Fruit fly (Drosophila melanogaster) whole organism, embryonic: Measurements from ENCODE around the gene Scgalpha.

Experiments used
- Antp ChIP-seq: fragments of 200-800 bp; sonication (Bioruptor generic); optimal IDR thresholded peaks from 3 replicates; lab custom pipeline; 2016; ENCODE audit warnings: missing biosample characterization, missing genetic modification characterization
- Asciz ChIP-seq: fragments of 200-800 bp; sonication (Bioruptor generic); optimal IDR thresholded peaks from 2 replicates; lab custom pipeline; 2017; ENCODE audit warnings: missing biosample characterization, mild to moderate bottlenecking, missing genetic modification characterization, missing genetic modification reagents
- Bteb2 ChIP-seq: fragments of 200-800 bp; sonication (Bioruptor generic); optimal IDR thresholded peaks from 2 replicates; lab custom pipeline; 2016; ENCODE audit warnings: missing biosample characterization, missing genetic modification characterization
- CG10543 ChIP-seq: fragments of 200-800 bp; sonication (Bioruptor generic); optimal IDR thresholded peaks from 3 replicates; lab custom pipeline; 2017; ENCODE audit warnings: missing biosample characterization, mild to moderate bottlenecking, missing genetic modification characterization, moderate library complexity
- CG11456 ChIP-seq: fragments of 200-800 bp; sonication (Bioruptor generic); IDR thresholded peaks from 3 replicates; pipeline ENCODE4 v1.3.6; 2022; ENCODE audit warnings: missing biosample characterization, missing genetic modification characterization
- CG11560 ChIP-seq: fragments of 200-800 bp; sonication (Bioruptor generic); IDR thresholded peaks from 3 replicates; pipeline ENCODE4 v1.3.6; 2022; ENCODE audit warnings: missing biosample characterization, missing genetic modification characterization
- CG11723 ChIP-seq: fragments of 200-800 bp; sonication (Bioruptor generic); optimal IDR thresholded peaks from 2 replicates; lab custom pipeline; 2017; ENCODE audit warnings: missing biosample characterization, mild to moderate bottlenecking, missing genetic modification characterization
- CG12155 ChIP-seq: fragments of 200-800 bp; sonication (Bioruptor generic); optimal IDR thresholded peaks from 3 replicates; lab custom pipeline; 2016; ENCODE audit warnings: missing biosample characterization, missing genetic modification characterization
- CG12299 ChIP-seq: fragments of 200-800 bp; sonication (Bioruptor generic); optimal IDR thresholded peaks from 2 replicates; lab custom pipeline; 2018; ENCODE audit warnings: missing biosample characterization, mild to moderate bottlenecking, missing genetic modification characterization
- CG14710 ChIP-seq: fragments of 200-800 bp; sonication (Bioruptor generic); optimal IDR thresholded peaks from 3 replicates; lab custom pipeline; 2019; ENCODE audit warnings: missing biosample characterization, mild to moderate bottlenecking, missing genetic modification characterization, moderate library complexity
- CG1832 ChIP-seq: fragments of 200-800 bp; sonication (Bioruptor generic); optimal IDR thresholded peaks from 2 replicates; lab custom pipeline; 2017; ENCODE audit warnings: missing biosample characterization, mild to moderate bottlenecking, missing genetic modification characterization, inconsistent platforms
- CG2129 ChIP-seq: fragments of 200-800 bp; sonication (Bioruptor generic); IDR thresholded peaks from 2 replicates; pipeline ENCODE4 v1.3.6; 2022; ENCODE audit warnings: missing biosample characterization, missing genetic modification characterization; ENCODE audit not compliant: partially characterized antibody
- CG2678 ChIP-seq: fragments of 200-800 bp; sonication (Bioruptor generic); optimal IDR thresholded peaks from 3 replicates; lab custom pipeline; 2019; ENCODE audit warnings: missing biosample characterization, mild to moderate bottlenecking, missing genetic modification characterization, moderate library complexity
- CG3407 ChIP-seq: fragments of 200-800 bp; sonication (Bioruptor generic); optimal IDR thresholded peaks from 2 replicates; lab custom pipeline; 2018; ENCODE audit warnings: missing biosample characterization, mild to moderate bottlenecking, missing genetic modification characterization
- CG34422 ChIP-seq: fragments of 200-800 bp; sonication (Bioruptor generic); IDR thresholded peaks from 3 replicates; pipeline ENCODE4 v1.3.6; 2022; ENCODE audit warnings: missing biosample characterization, missing genetic modification characterization
- CG4404 ChIP-seq: fragments of 200-800 bp; sonication (Bioruptor generic); IDR thresholded peaks from 2 replicates; pipeline ENCODE4 v1.3.6; 2022; ENCODE audit warnings: missing biosample characterization, missing genetic modification characterization
- CG4424 ChIP-seq: fragments of 200-800 bp; sonication (Bioruptor generic); optimal IDR thresholded peaks from 3 replicates; lab custom pipeline; 2016; ENCODE audit warnings: missing biosample characterization, missing genetic modification characterization
- CG4707 ChIP-seq: fragments of 200-800 bp; sonication (Bioruptor generic); optimal IDR thresholded peaks from 2 replicates; lab custom pipeline; 2018; ENCODE audit warnings: missing biosample characterization, mild to moderate bottlenecking, missing genetic modification characterization, moderate library complexity
- CG6689 ChIP-seq: fragments of 200-800 bp; sonication (Bioruptor generic); IDR thresholded peaks from 2 replicates; pipeline ENCODE4 v1.3.6; 2022; ENCODE audit warnings: missing biosample characterization, missing genetic modification characterization
- CG6791 ChIP-seq: fragments of 200-800 bp; sonication (Bioruptor generic); IDR thresholded peaks from 3 replicates; pipeline ENCODE4 v1.3.6; 2022; ENCODE audit warnings: missing biosample characterization, missing genetic modification characterization; ENCODE audit not compliant: partially characterized antibody
- CG7786 ChIP-seq: fragments of 200-800 bp; sonication (Bioruptor generic); optimal IDR thresholded peaks from 2 replicates; lab custom pipeline; 2016; ENCODE audit warnings: missing biosample characterization, missing genetic modification characterization
- CG7928 ChIP-seq: fragments of 200-800 bp; sonication (Bioruptor generic); optimal IDR thresholded peaks from 2 replicates; lab custom pipeline; 2017; ENCODE audit warnings: missing biosample characterization, mild to moderate bottlenecking, missing genetic modification characterization
- CG9727 ChIP-seq: fragments of 200-800 bp; sonication (Bioruptor generic); optimal IDR thresholded peaks from 3 replicates; lab custom pipeline; 2017; ENCODE audit warnings: missing biosample characterization, mild to moderate bottlenecking, missing genetic modification characterization
- ERR ChIP-seq: fragments of 200-800 bp; sonication (Bioruptor generic); optimal IDR thresholded peaks from 2 replicates; lab custom pipeline; 2016; ENCODE audit warnings: missing biosample characterization, missing genetic modification characterization
- Elba2 ChIP-seq: fragments of 200-800 bp; sonication (Bioruptor generic); optimal IDR thresholded peaks from 3 replicates; lab custom pipeline; 2016; ENCODE audit warnings: missing biosample characterization, missing genetic modification characterization
- HLH54F ChIP-seq: fragments of 200-800 bp; sonication (Bioruptor generic); optimal IDR thresholded peaks from 3 replicates; lab custom pipeline; 2016; ENCODE audit warnings: missing biosample characterization, missing genetic modification characterization
- Hmr ChIP-seq: fragments of 200-800 bp; sonication (Bioruptor generic); optimal IDR thresholded peaks from 3 replicates; lab custom pipeline; 2017; ENCODE audit warnings: mild to moderate bottlenecking, missing biosample characterization, missing genetic modification reagents, missing genetic modification characterization
- Hr3 ChIP-seq: fragments of 200-800 bp; sonication (Bioruptor generic); optimal IDR thresholded peaks from 3 replicates; lab custom pipeline; 2016; ENCODE audit warnings: missing biosample characterization, missing genetic modification characterization
- Lpt ChIP-seq: fragments of >200 bp; optimal IDR thresholded peaks from 2 replicates; lab custom pipeline; 2018; ENCODE audit warnings: missing biosample characterization, missing genetic modification characterization
- MBD-R2 ChIP-seq: fragments of 200-800 bp; sonication (Bioruptor generic); IDR thresholded peaks from 2 replicates; pipeline ENCODE4 v1.3.6; 2022; ENCODE audit warnings: missing biosample characterization, missing genetic modification characterization
- NC2α ChIP-seq: fragments of 200-800 bp; sonication (Bioruptor generic); optimal IDR thresholded peaks from 2 replicates; lab custom pipeline; 2016; ENCODE audit warnings: missing biosample characterization, missing genetic modification characterization
- NK7.1 ChIP-seq: fragments of 200-800 bp; sonication (Bioruptor generic); optimal IDR thresholded peaks from 3 replicates; lab custom pipeline; 2016; ENCODE audit warnings: missing biosample characterization, missing genetic modification characterization
- Nf-YA ChIP-seq: fragments of 200-800 bp; sonication (Bioruptor generic); IDR thresholded peaks from 2 replicates; pipeline ENCODE4 v1.3.6; 2022; ENCODE audit warnings: missing biosample characterization, missing genetic modification characterization
- Nf-YB ChIP-seq: fragments of 200-800 bp; sonication (Bioruptor generic); optimal IDR thresholded peaks from 3 replicates; lab custom pipeline; 2019; ENCODE audit warnings: missing biosample characterization, mild to moderate bottlenecking, missing genetic modification characterization, moderate library complexity
- Ptx1 ChIP-seq: fragments of 200-800 bp; sonication (Bioruptor generic); IDR thresholded peaks from 2 replicates; pipeline ENCODE4 v1.3.6; 2022; ENCODE audit warnings: missing biosample characterization, missing genetic modification characterization
- Scr ChIP-seq: fragments of 200-800 bp; sonication (Bioruptor generic); IDR thresholded peaks from 2 replicates; pipeline ENCODE4 v1.3.6; 2022; ENCODE audit warnings: missing biosample characterization, missing genetic modification characterization; ENCODE audit not compliant: partially characterized antibody
- TFAM ChIP-seq: fragments of 200-800 bp; sonication (Bioruptor generic); optimal IDR thresholded peaks from 2 replicates; lab custom pipeline; 2017; ENCODE audit warnings: missing biosample characterization, missing genetic modification characterization, inconsistent platforms
- Usf ChIP-seq: fragments of 200-800 bp; sonication (Bioruptor generic); optimal IDR thresholded peaks from 2 replicates; lab custom pipeline; 2017; ENCODE audit warnings: missing genotype, missing biosample characterization, missing genetic modification characterization
- YL-1 ChIP-seq: fragments of 200-800 bp; sonication (Bioruptor generic); optimal IDR thresholded peaks from 3 replicates; lab custom pipeline; 2017; ENCODE audit warnings: missing biosample characterization, mild to moderate bottlenecking, missing genetic modification characterization
- bsh ChIP-seq, 2 experiments: fragments of 200-800 bp; sonication (Bioruptor generic); optimal IDR thresholded peaks; 2 replicates each; lab custom pipeline; 2017 to 2018; ENCODE audit warnings: mild to moderate bottlenecking in 2 of 2, missing biosample characterization in 2 of 2, missing genetic modification characterization in 2 of 2, moderate library complexity in 1 of 2
- chn ChIP-seq: fragments of 200-800 bp; sonication (Bioruptor generic); optimal IDR thresholded peaks from 2 replicates; lab custom pipeline; 2016; ENCODE audit warnings: missing biosample characterization, missing genetic modification characterization
- croc ChIP-seq: fragments of 200-800 bp; sonication (Bioruptor generic); conservative IDR thresholded peaks from 3 replicates; pipeline ENCODE4 v1.3.6; 2022; ENCODE audit warnings: missing biosample characterization, missing genetic modification characterization
- en ChIP-seq: fragments of 200-800 bp; sonication (Bioruptor generic); optimal IDR thresholded peaks from 2 replicates; lab custom pipeline; 2016; ENCODE audit warnings: missing biosample characterization, missing genetic modification characterization
- gsb-n ChIP-seq: fragments of 200-800 bp; sonication (Bioruptor generic); optimal IDR thresholded peaks from 3 replicates; lab custom pipeline; 2018; ENCODE audit warnings: missing biosample characterization, mild to moderate bottlenecking, missing genetic modification characterization
- lilli ChIP-seq: fragments of 200-800 bp; sonication (Bioruptor generic); optimal IDR thresholded peaks from 3 replicates; lab custom pipeline; 2016; ENCODE audit warnings: missing biosample characterization, missing genetic modification characterization
- maf-S ChIP-seq: fragments of 200-800 bp; sonication (Bioruptor generic); optimal IDR thresholded peaks from 2 replicates; lab custom pipeline; 2016; ENCODE audit warnings: missing biosample characterization, missing genetic modification characterization
- pita ChIP-seq: fragments of 200-800 bp; sonication (Bioruptor generic); optimal IDR thresholded peaks from 2 replicates; lab custom pipeline; 2017; ENCODE audit warnings: missing biosample characterization, mild to moderate bottlenecking, missing genetic modification characterization
- slou ChIP-seq: fragments of 200-800 bp; sonication (Bioruptor generic); optimal IDR thresholded peaks from 3 replicates; lab custom pipeline; 2016; ENCODE audit warnings: missing biosample characterization, missing genetic modification characterization
- stwl ChIP-seq: fragments of 200-800 bp; sonication (Bioruptor generic); optimal IDR thresholded peaks from 3 replicates; lab custom pipeline; 2018; ENCODE audit warnings: missing biosample characterization, mild to moderate bottlenecking, missing genetic modification characterization, moderate library complexity
- trh ChIP-seq: fragments of 200-800 bp; sonication (Bioruptor generic); optimal IDR thresholded peaks from 2 replicates; lab custom pipeline; 2016; ENCODE audit warnings: missing biosample characterization, missing genetic modification characterization

The Scgalpha gene

DNA sequence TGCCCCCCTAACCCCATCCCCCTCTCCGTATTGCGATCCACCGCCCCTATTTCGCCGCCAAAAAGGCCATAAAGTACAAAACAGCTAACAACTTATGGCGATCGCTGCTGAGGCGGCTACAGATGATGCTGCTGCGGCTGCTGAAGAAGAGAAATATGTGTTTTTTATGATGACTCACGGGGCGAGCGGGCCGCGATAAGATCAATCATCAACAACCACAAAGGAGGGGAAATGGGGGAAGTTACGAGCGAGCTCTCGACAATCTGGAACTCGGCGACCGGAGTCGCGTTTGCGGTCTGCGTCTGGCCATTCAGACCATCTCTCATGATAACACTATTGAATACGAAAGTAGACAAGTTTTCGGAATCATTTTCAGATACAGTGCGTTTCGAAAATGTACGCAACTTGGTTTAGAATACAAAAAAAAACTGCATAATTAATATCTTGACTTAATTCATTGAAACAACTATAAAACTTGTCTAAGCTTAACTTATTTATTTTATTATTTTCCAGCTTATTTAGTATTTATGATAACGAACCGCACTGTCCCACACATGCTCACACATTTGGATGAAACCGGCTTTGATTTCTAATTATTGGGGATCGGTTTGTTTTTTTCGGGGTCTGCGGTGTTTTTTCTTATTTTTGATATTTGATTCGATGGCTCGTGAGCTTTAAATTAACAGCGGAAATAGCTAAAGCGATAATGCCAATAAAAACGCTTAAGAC lies 10.9 kb upstream of the Scgalpha start (continued):
- TF ChIP-seq CG11560 (tag; lab: Robert Waterston, UW) (peak; percentile 89), ERR (GFP tag; lab: Kevin White, UChicago) (peak; percentile 79), NC2α (peak; percentile 84), Nf-YA (GFP tag; lab: Robert Waterston, UW) (peak; percentile 95), CG6791 (GFP tag; lab: Robert Waterston, UW) (no peak), pita (GFP tag; lab: Kevin White, UChicago) (no peak), CG1832 (GFP tag; lab: Kevin White, UChicago) (no peak), TFAM (GFP tag; lab: Kevin White, UChicago) (peak; percentile 77), Hmr (GFP tag; lab: Kevin White, UChicago) (peak; percentile 95), maf-S (GFP tag; lab: Kevin White, UChicago) (peak; percentile 86), stwl (peak; percentile 38), YL-1 (GFP tag; lab: Kevin White, UChicago) (peak; percentile 87), chn (peak; percentile 90), MBD-R2 (peak; percentile 90), Lpt (GFP tag; lab: Kevin White, UChicago) (no peak), CG10543 (GFP tag; lab: Kevin White, UChicago) (peak; percentile 97), Bteb2 (peak; percentile 96), CG12155 (peak; percentile 90), Nf-YB (GFP tag; lab: Kevin White, UChicago) (peak; percentile 84), CG12299 (tag; lab: Kevin White, UChicago) (peak; percentile 96), Scr (GFP tag; lab: Robert Waterston, UW) (no peak), CG3407 (GFP tag; lab: Kevin White, UChicago) (peak; percentile 90), en (GFP tag; lab: Kevin White, UChicago) (peak; percentile 93), CG7928 (peak; percentile 76), CG4707 (peak; percentile 86), CG4424 (GFP tag; lab: Kevin White, UChicago) (peak; percentile 96), gsb-n (tag; lab: Kevin White, UChicago) (peak; percentile 98), CG11723 (GFP tag; lab: Kevin White, UChicago) (peak; percentile 92), Antp (GFP tag; lab: Kevin White, UChicago) (peak; percentile 90), bsh (GFP tag; optimal IDR thresholded peaks at IDR 0.05; lab: Kevin White, UChicago) (peak in 1 of 2 experiments; percentile 97), slou (GFP tag; lab: Kevin White, UChicago) (peak; percentile 88), CG14710 (tag; lab: Kevin White, UChicago) (peak; percentile 95), HLH54F (GFP tag; lab: Kevin White, UChicago) (peak; percentile 91), NK7.1 (GFP tag; lab: Kevin White, UChicago) (peak; percentile 87), Ptx1 (peak; percentile 97), CG7786 (GFP tag; lab: Kevin White, UChicago) (peak; percentile 90), CG34422 (peak; percentile 98), CG4404 (GFP tag; lab: Robert Waterston, UW) (peak; percentile 91), Asciz (GFP tag; lab: Kevin White, UChicago) (peak; percentile 96), CG6689 (GFP tag; lab: Robert Waterston, UW) (peak; percentile 97), lilli (GFP tag; lab: Kevin White, UChicago) (peak; percentile 96), croc (peak; percentile 95), CG2678 (tag; lab: Kevin White, UChicago) (peak; percentile 99), trh (GFP tag; lab: Kevin White, UChicago) (peak; percentile 89), CG9727 (GFP tag; lab: Kevin White, UChicago) (peak; percentile 92), CG2129 (no peak), Elba2 (GFP tag; lab: Kevin White, UChicago) (no peak), Usf (GFP tag; lab: Kevin White, UChicago) (peak; percentile 81), CG11456 (GFP tag; lab: Robert Waterston, UW) (peak; percentile 97), Hr3 (peak; percentile 93)
